Fruit fly (Drosophila melanogaster) whole organism, embryonic: ENCODE results near the gene dlp.
A peak's percentile ranks its signal among the peaks of the same experiment; 100 is the strongest.

Source experiments
- Aef1 ChIP-seq: fragments of 200-800 bp; sonication (Bioruptor generic); IDR thresholded peaks from 3 replicates; pipeline ENCODE4 v1.3.6; 2022; ENCODE audit warnings: missing biosample characterization, missing genetic modification characterization
- C15 ChIP-seq: fragments of 200-800 bp; sonication (Bioruptor generic); IDR thresholded peaks from 3 replicates; pipeline ENCODE4 v1.3.6; 2022; ENCODE audit warnings: missing biosample characterization, missing genetic modification characterization
- CG11247 ChIP-seq: fragments of 200-800 bp; sonication (Bioruptor generic); IDR thresholded peaks from 2 replicates; pipeline ENCODE4 v1.3.6; 2022; ENCODE audit warnings: missing biosample characterization, missing genetic modification characterization
- CG12769 ChIP-seq: fragments of 200-800 bp; sonication (Bioruptor generic); optimal IDR thresholded peaks from 2 replicates; lab custom pipeline; 2019; ENCODE audit warnings: missing biosample characterization, mild to moderate bottlenecking, missing genetic modification characterization, moderate library complexity
- CG15073 ChIP-seq: fragments of 200-800 bp; sonication (Bioruptor generic); optimal IDR thresholded peaks from 2 replicates; lab custom pipeline; 2016; ENCODE audit warnings: missing biosample characterization, missing genetic modification characterization
- CG15269 ChIP-seq: fragments of 200-800 bp; sonication (Bioruptor generic); optimal IDR thresholded peaks from 2 replicates; lab custom pipeline; 2018; ENCODE audit warnings: missing biosample characterization, mild to moderate bottlenecking, missing genetic modification characterization, moderate library complexity
- CG16815 ChIP-seq: fragments of 200-800 bp; sonication (Bioruptor generic); optimal IDR thresholded peaks from 3 replicates; lab custom pipeline; 2017; ENCODE audit warnings: missing biosample characterization, mild to moderate bottlenecking, missing genetic modification characterization
- CG18619 ChIP-seq: fragments of 200-800 bp; sonication (Bioruptor generic); optimal IDR thresholded peaks from 3 replicates; lab custom pipeline; 2017; ENCODE audit warnings: missing biosample characterization, mild to moderate bottlenecking, missing genetic modification characterization
- CG2875 ChIP-seq: fragments of 200-800 bp; sonication (Bioruptor generic); optimal IDR thresholded peaks from 2 replicates; lab custom pipeline; 2017; ENCODE audit warnings: missing biosample characterization, mild to moderate bottlenecking, missing genetic modification characterization, missing genetic modification reagents
- CG30431 ChIP-seq: fragments of 200-800 bp; sonication (Bioruptor generic); optimal IDR thresholded peaks from 2 replicates; lab custom pipeline; 2017; ENCODE audit warnings: missing biosample characterization, missing genetic modification characterization
- CG3163 ChIP-seq: fragments of 200-800 bp; sonication (Bioruptor generic); optimal IDR thresholded peaks from 3 replicates; lab custom pipeline; 2016; ENCODE audit warnings: missing biosample characterization, missing genetic modification characterization
- CG32772 ChIP-seq: fragments of 200-800 bp; sonication (Bioruptor generic); IDR thresholded peaks from 2 replicates; pipeline ENCODE4 v1.3.6; 2022; ENCODE audit warnings: missing biosample characterization, missing genetic modification characterization
- CG5245 ChIP-seq: fragments of 200-800 bp; sonication (Bioruptor generic); optimal IDR thresholded peaks from 3 replicates; lab custom pipeline; 2016; ENCODE audit warnings: missing biosample characterization, missing genetic modification characterization
- CG6272 ChIP-seq: fragments of 200-800 bp; sonication (Bioruptor generic); IDR thresholded peaks from 2 replicates; pipeline ENCODE4 v1.3.6; 2022; ENCODE audit warnings: missing biosample characterization, missing genetic modification characterization
- CG8290 ChIP-seq, 3 experiments: fragments of 200-800 bp; sonication (Bioruptor generic); optimal IDR thresholded peaks; 2 replicates each; lab custom pipeline; 2016 to 2019; ENCODE audit warnings: missing biosample characterization in 3 of 3, missing genetic modification characterization in 3 of 3, mild to moderate bottlenecking in 2 of 3, moderate library complexity in 1 of 3
- CG8359 ChIP-seq: fragments of 200-800 bp; sonication (Bioruptor generic); optimal IDR thresholded peaks from 2 replicates; lab custom pipeline; 2017; ENCODE audit warnings: missing biosample characterization, mild to moderate bottlenecking, missing genetic modification characterization, borderline replicate concordance
- D19A ChIP-seq: fragments of 200-800 bp; optimal IDR thresholded peaks from 3 replicates; lab custom pipeline; 2019; ENCODE audit warnings: missing biosample characterization, mild to moderate bottlenecking, missing genetic modification characterization, moderate library complexity
- Doc3 ChIP-seq: fragments of 200-800 bp; sonication (Bioruptor generic); IDR thresholded peaks from 3 replicates; pipeline ENCODE4 v1.3.6; 2022; ENCODE audit warnings: missing biosample characterization, missing genetic modification characterization; ENCODE audit not compliant: partially characterized antibody
- Eip74EF ChIP-seq, 2 experiments: fragments of 200-800 bp in 1 of 2; fragments of >200 bp in 1 of 2; sonication (Bioruptor generic) in 1 of 2; optimal IDR thresholded peaks; 2 replicates each; lab custom pipeline; 2017 to 2019; ENCODE audit warnings: missing biosample characterization in 2 of 2, missing genetic modification characterization in 2 of 2, mild to moderate bottlenecking in 1 of 2, moderate library complexity in 1 of 2
- HLH54F ChIP-seq: fragments of 200-800 bp; sonication (Bioruptor generic); optimal IDR thresholded peaks from 3 replicates; lab custom pipeline; 2016; ENCODE audit warnings: missing biosample characterization, missing genetic modification characterization
- HLHmδ ChIP-seq: fragments of 200-800 bp; sonication (Bioruptor generic); optimal IDR thresholded peaks from 2 replicates; lab custom pipeline; 2018; ENCODE audit warnings: missing biosample characterization, mild to moderate bottlenecking, missing genetic modification characterization, moderate library complexity
- HmgZ ChIP-seq: fragments of 200-800 bp; sonication (Bioruptor generic); optimal IDR thresholded peaks from 2 replicates; lab custom pipeline; 2018; ENCODE audit warnings: missing biosample characterization, mild to moderate bottlenecking, missing genetic modification characterization
- Max ChIP-seq: fragments of 200-800 bp; sonication (Bioruptor generic); optimal IDR thresholded peaks from 2 replicates; lab custom pipeline; 2016; ENCODE audit warnings: missing biosample characterization, mild to moderate bottlenecking, missing genetic modification characterization
- NC2β ChIP-seq: fragments of 200-800 bp; sonication (Bioruptor generic); optimal IDR thresholded peaks from 2 replicates; lab custom pipeline; 2016; ENCODE audit warnings: missing biosample characterization, missing genetic modification characterization
- Sox102F ChIP-seq: fragments of 200-800 bp; sonication (Bioruptor generic); optimal IDR thresholded peaks from 2 replicates; lab custom pipeline; 2018; ENCODE audit warnings: missing biosample characterization, mild to moderate bottlenecking, missing genetic modification characterization, moderate library complexity
- YL-1 ChIP-seq: fragments of 200-800 bp; sonication (Bioruptor generic); optimal IDR thresholded peaks from 3 replicates; lab custom pipeline; 2017; ENCODE audit warnings: missing biosample characterization, mild to moderate bottlenecking, missing genetic modification characterization
- az2 ChIP-seq: fragments of 200-800 bp; sonication (Bioruptor generic); optimal IDR thresholded peaks from 3 replicates; lab custom pipeline; 2016; ENCODE audit warnings: missing biosample characterization, missing genetic modification characterization
- bigmax ChIP-seq: fragments of 200-800 bp; sonication (Bioruptor generic); optimal IDR thresholded peaks from 2 replicates; lab custom pipeline; 2018; ENCODE audit warnings: missing biosample characterization, mild to moderate bottlenecking, missing genetic modification characterization
- caup ChIP-seq: fragments of 200-800 bp; sonication (Bioruptor generic); optimal IDR thresholded peaks from 3 replicates; lab custom pipeline; 2017; ENCODE audit warnings: missing biosample characterization, mild to moderate bottlenecking, missing genetic modification characterization, moderate library complexity; ENCODE audit not compliant: severe bottlenecking
- chinmo ChIP-seq: fragments of 200-800 bp; sonication (Bioruptor generic); IDR thresholded peaks from 4 replicates; pipeline ENCODE4 v1.3.6; 2022; ENCODE audit warnings: missing biosample characterization, missing genetic modification characterization; ENCODE audit not compliant: partially characterized antibody
- chn ChIP-seq: fragments of 200-800 bp; sonication (Bioruptor generic); optimal IDR thresholded peaks from 2 replicates; lab custom pipeline; 2016; ENCODE audit warnings: missing biosample characterization, missing genetic modification characterization
- croc ChIP-seq: fragments of 200-800 bp; sonication (Bioruptor generic); conservative IDR thresholded peaks from 3 replicates; pipeline ENCODE4 v1.3.6; 2022; ENCODE audit warnings: missing biosample characterization, missing genetic modification characterization
- en ChIP-seq: fragments of 200-800 bp; sonication (Bioruptor generic); optimal IDR thresholded peaks from 2 replicates; lab custom pipeline; 2016; ENCODE audit warnings: missing biosample characterization, missing genetic modification characterization
- gcm ChIP-seq: fragments of 200-800 bp; sonication (Bioruptor generic); optimal IDR thresholded peaks from 2 replicates; lab custom pipeline; 2019; ENCODE audit warnings: missing biosample characterization, mild to moderate bottlenecking, missing genetic modification characterization, moderate library complexity
- gt ChIP-seq: fragments of 200-800 bp; sonication (Bioruptor generic); IDR thresholded peaks from 2 replicates; pipeline ENCODE4 v1.3.6; 2022; ENCODE audit warnings: missing biosample characterization, missing genetic modification characterization
- luna ChIP-seq: fragments of 200-800 bp; sonication (Bioruptor generic); optimal IDR thresholded peaks from 2 replicates; lab custom pipeline; 2016; ENCODE audit warnings: missing biosample characterization, missing genetic modification characterization
- mam ChIP-seq: fragments of 200-800 bp; sonication (Bioruptor generic); optimal IDR thresholded peaks from 3 replicates; lab custom pipeline; 2016; ENCODE audit warnings: missing biosample characterization, missing genetic modification characterization
- nerfin-1 ChIP-seq: fragments of 200-800 bp; sonication (Bioruptor generic); optimal IDR thresholded peaks from 3 replicates; lab custom pipeline; 2019; ENCODE audit warnings: missing biosample characterization, mild to moderate bottlenecking, missing genetic modification characterization, moderate library complexity
- nom ChIP-seq: fragments of 200-800 bp; sonication (Bioruptor generic); optimal IDR thresholded peaks from 2 replicates; lab custom pipeline; 2017; ENCODE audit warnings: missing biosample characterization, missing genetic modification characterization, mild to moderate bottlenecking, moderate library complexity, missing genetic modification reagents
- otp ChIP-seq: fragments of 200-800 bp; sonication (Bioruptor generic); IDR thresholded peaks from 3 replicates; pipeline ENCODE4, ENCODE4 v1.3.6; 2022; ENCODE audit warnings: missing biosample characterization, missing genetic modification characterization
- phol ChIP-seq: fragments of 200-800 bp; sonication (Bioruptor generic); optimal IDR thresholded peaks from 3 replicates; lab custom pipeline; 2018; ENCODE audit warnings: missing biosample characterization, mild to moderate bottlenecking, missing genetic modification characterization, moderate library complexity
- ranshi ChIP-seq: fragments of 200-800 bp; sonication (Bioruptor generic); IDR thresholded peaks from 2 replicates; pipeline ENCODE4 v1.3.6; 2022; ENCODE audit warnings: missing biosample characterization, missing genetic modification characterization
- seq ChIP-seq: fragments of 200-800 bp; sonication (Bioruptor generic); IDR thresholded peaks from 2 replicates; pipeline ENCODE4 v1.3.6; 2022; ENCODE audit warnings: missing biosample characterization, missing genetic modification characterization
- sqz ChIP-seq: fragments of 200-800 bp; sonication (Bioruptor generic); optimal IDR thresholded peaks from 3 replicates; lab custom pipeline; 2018; ENCODE audit warnings: missing biosample characterization, mild to moderate bottlenecking, missing genetic modification characterization
- stwl ChIP-seq: fragments of 200-800 bp; sonication (Bioruptor generic); optimal IDR thresholded peaks from 3 replicates; lab custom pipeline; 2018; ENCODE audit warnings: missing biosample characterization, mild to moderate bottlenecking, missing genetic modification characterization, moderate library complexity
- tgo ChIP-seq: fragments of 200-800 bp; sonication (Bioruptor generic); IDR thresholded peaks from 3 replicates; pipeline ENCODE4 v1.3.6; 2022; ENCODE audit warnings: missing biosample characterization, missing genetic modification characterization
- tio ChIP-seq: fragments of 200-800 bp; sonication (Bioruptor generic); optimal IDR thresholded peaks from 2 replicates; lab custom pipeline; 2017; ENCODE audit warnings: missing biosample characterization, missing genetic modification characterization, inconsistent platforms
- toy ChIP-seq: fragments of 200-800 bp; sonication (Bioruptor generic); IDR thresholded peaks from 2 replicates; pipeline ENCODE4 v1.3.6; 2022; ENCODE audit warnings: missing biosample characterization, missing genetic modification characterization
- twi ChIP-seq: fragments of 200-800 bp; optimal IDR thresholded peaks from 2 replicates; lab custom pipeline; 2019; ENCODE audit warnings: missing biosample characterization, mild to moderate bottlenecking, missing genetic modification characterization, moderate library complexity

The dlp gene

DNA sequence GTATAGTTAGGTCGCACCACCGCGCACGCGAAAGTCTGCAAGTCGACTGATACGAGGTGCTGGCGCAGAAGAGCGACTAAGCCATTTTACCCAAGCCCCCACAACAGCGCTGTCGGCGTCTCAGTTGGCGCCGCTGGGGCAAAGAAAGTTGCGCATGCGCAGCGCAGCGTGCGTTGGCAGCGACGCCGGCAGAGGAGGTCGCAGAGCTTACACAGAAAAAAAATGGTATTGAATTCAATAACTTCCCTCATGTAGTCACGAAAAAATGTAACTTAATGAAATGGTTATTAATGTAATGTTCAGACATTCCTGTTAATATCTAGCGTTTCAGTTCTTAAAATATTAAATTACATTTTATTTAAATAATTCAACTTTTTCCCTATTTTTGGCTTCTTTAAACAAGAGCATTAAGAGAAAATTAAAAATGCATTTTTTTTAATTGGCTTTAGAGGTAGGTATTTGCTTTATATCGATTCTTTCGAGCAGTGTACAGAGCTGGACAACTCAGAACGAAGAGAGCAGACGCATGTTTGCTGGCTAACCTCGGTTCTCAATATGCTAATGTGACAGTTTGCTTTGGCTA is 45.8 kb downstream of the dlp start, which contains the start of gene CG4914 (continued):
- no peak for TF ChIP-seq seq
- TF ChIP-seq sqz (GFP tag; lab: Kevin White, UChicago): peak; percentile 69
- TF ChIP-seq CG15073: no peak
- no peak for TF ChIP-seq chinmo (GFP tag; lab: Robert Waterston, UW)
- TF ChIP-seq toy: no peak
- peak; percentile 79 for TF ChIP-seq croc (GFP tag; lab: Robert Waterston, UW)
- TF ChIP-seq CG2875: peak; percentile 74
- peak; percentile 34; the same call in 1 of the 2 replicates for TF ChIP-seq gt (GFP tag; lab: Robert Waterston, UW)
- TF ChIP-seq YL-1 (GFP tag; lab: Kevin White, UChicago): no peak
- TF ChIP-seq chn (GFP tag; lab: Kevin White, UChicago): peak; percentile 14
- TF ChIP-seq NC2β: peak; percentile 14
- TF ChIP-seq CG6272 (GFP tag; lab: Robert Waterston, UW): 0 out of 2 replicates have a peak, but pooled peaks have one; percentile 34
- peak; percentile 76 for TF ChIP-seq nerfin-1 (tag; lab: Kevin White, UChicago)
- TF ChIP-seq HmgZ (tag; lab: Kevin White, UChicago): peak; percentile 15
- peak; percentile 7 for TF ChIP-seq mam
- peak; percentile 40; the same call in 1 of the 3 replicates for TF ChIP-seq Aef1
- TF ChIP-seq bigmax (GFP tag; lab: Kevin White, UChicago): no peak
- TF ChIP-seq az2 (GFP tag; lab: Kevin White, UChicago): peak; percentile 86
- peak; percentile 35 for TF ChIP-seq CG8359 (GFP tag; lab: Kevin White, UChicago)
- peak; percentile 88 for TF ChIP-seq Sox102F (GFP tag; lab: Kevin White, UChicago)
- TF ChIP-seq otp (GFP tag; lab: Robert Waterston, UW): 0 out of 3 replicates have a peak, but pooled peaks have one; percentile 46
- peak in 1 of 2 experiments; percentile 83 for TF ChIP-seq Eip74EF (GFP tag; optimal IDR thresholded peaks at IDR 0.05; lab: Kevin White, UChicago)
- TF ChIP-seq CG11247 (GFP tag; lab: Robert Waterston, UW): no peak
- peak; percentile 50; the same call in 1 of the 2 replicates for TF ChIP-seq CG32772 (GFP tag; lab: Robert Waterston, UW)
- no peak for TF ChIP-seq luna (GFP tag; lab: Kevin White, UChicago)
- TF ChIP-seq CG30431 (GFP tag; lab: Kevin White, UChicago): peak; percentile 66
- TF ChIP-seq CG12769 (tag; lab: Kevin White, UChicago): no peak
- TF ChIP-seq CG8290 (GFP tag; optimal IDR thresholded peaks at IDR 0.05; lab: Kevin White, UChicago): peak; percentile 71
- TF ChIP-seq CG8290 (tag; optimal IDR thresholded peaks at IDR 0.05; lab: Kevin White, UChicago): no peak
- peak; percentile 47 for TF ChIP-seq Max (GFP tag; lab: Kevin White, UChicago)
- no peak for TF ChIP-seq nom (GFP tag; lab: Kevin White, UChicago)
- no peak for TF ChIP-seq Doc3 (GFP tag; lab: Robert Waterston, UW)
- TF ChIP-seq ranshi (GFP tag; lab: Robert Waterston, UW): peak; percentile 26; the same call in 1 of the 2 replicates
- peak; percentile 55 for TF ChIP-seq CG5245 (GFP tag; lab: Kevin White, UChicago)
- TF ChIP-seq gcm (GFP tag; lab: Kevin White, UChicago): peak; percentile 76
- TF ChIP-seq tio (GFP tag; lab: Kevin White, UChicago): peak; percentile 85
- TF ChIP-seq en: no peak
- no peak for TF ChIP-seq C15
- no peak for TF ChIP-seq stwl (tag; lab: Kevin White, UChicago)
- TF ChIP-seq CG15269 (tag; lab: Kevin White, UChicago): peak; percentile 76
- TF ChIP-seq HLHmδ (GFP tag; lab: Kevin White, UChicago): no peak
- no peak; the same call in 1 of the 3 replicates for TF ChIP-seq tgo
- TF ChIP-seq HLH54F (GFP tag; lab: Kevin White, UChicago): peak; percentile 7
- peak; percentile 85 for TF ChIP-seq D19A (tag; lab: Kevin White, UChicago)
- peak; percentile 76 for TF ChIP-seq CG18619 (GFP tag; lab: Kevin White, UChicago)
- TF ChIP-seq phol: peak; percentile 91
- TF ChIP-seq twi (tag; lab: Kevin White, UChicago): peak; percentile 79
- peak; percentile 31 for TF ChIP-seq caup
- peak; percentile 85 for TF ChIP-seq CG16815
- TF ChIP-seq CG3163 (GFP tag; lab: Kevin White, UChicago): no peak
